3 worm cellular contexts compared by ENCODE assay signal in genomic region chrIV:4024159-4025004, ce11.
TF ChIP-seq lines count a peak whose summit lies in the region.

No protein-coding gene starts in this region.

TF ChIP-seq in whole organism, L1 larva, 84 proteins besides CTCF, POLR2A, EP300 and RAD21 (continued from another document and continues in another):
- no peak for TF ChIP-seq ces-1 (GFP tag; optimal IDR thresholded peaks at IDR 0.05; lab: Kevin White, UChicago)
- no peak for TF ChIP-seq tlp-1 (tag; optimal IDR thresholded peaks at IDR 0.05; lab: Kevin White, UChicago)
- peak; percentile 67 for TF ChIP-seq swsn-7 (tag; optimal IDR thresholded peaks at IDR 0.05; lab: Kevin White, UChicago)
- no peak for TF ChIP-seq vab-15 (tag; optimal IDR thresholded peaks at IDR 0.05; lab: Kevin White, UChicago)
- peak; percentile 53 for TF ChIP-seq pag-3 (tag; optimal IDR thresholded peaks at IDR 0.05; lab: Kevin White, UChicago; ENCODE audit: borderline replicate concordance, insufficient read depth)
- no peak for TF ChIP-seq unc-62 (GFP tag; optimal IDR thresholded peaks at IDR 0.05; lab: Kevin White, UChicago)
- TF ChIP-seq nhr-77 (tag; optimal IDR thresholded peaks at IDR 0.05; lab: Kevin White, UChicago), result peak; percentile 79
- TF ChIP-seq mab-9 (GFP tag; IDR thresholded peaks at IDR 0.05; lab: Robert Waterston, UW), result no peak
- no peak for TF ChIP-seq snpc-4 (tag; optimal IDR thresholded peaks at IDR 0.05; lab: Kevin White, UChicago)
- TF ChIP-seq hlh-17 (GFP tag; optimal IDR thresholded peaks at IDR 0.05; lab: Kevin White, UChicago; ENCODE audit: borderline replicate concordance), result no peak
- no peak for TF ChIP-seq nhr-11 (tag; optimal IDR thresholded peaks at IDR 0.05; lab: Kevin White, UChicago)
- TF ChIP-seq nhr-19 (GFP tag; conservative IDR thresholded peaks at IDR 0.05; lab: Robert Waterston, UW), result peak; percentile 76
- TF ChIP-seq isw-1 (GFP tag; IDR thresholded peaks at IDR 0.05; lab: Robert Waterston, UW), result 0 out of 2 replicates have a peak, but pooled peaks have one; percentile 5
- TF ChIP-seq ztf-11 (tag; optimal IDR thresholded peaks at IDR 0.05; lab: Kevin White, UChicago), result peak in 1 of 2 experiments; percentile 35
- TF ChIP-seq unc-86 (tag; optimal IDR thresholded peaks at IDR 0.05; lab: Kevin White, UChicago), result peak; percentile 0
- no peak for TF ChIP-seq efl-3 (GFP tag; optimal IDR thresholded peaks at IDR 0.05; lab: Kevin White, UChicago)
- peak; percentile 96 for TF ChIP-seq nhr-85 (tag; lab: Kevin White, UChicago)
- no peak for TF ChIP-seq F16B12.6 (tag; optimal IDR thresholded peaks at IDR 0.05; lab: Kevin White, UChicago)
- no peak for TF ChIP-seq Y116A8C.19 (tag; optimal IDR thresholded peaks at IDR 0.05; lab: Kevin White, UChicago; ENCODE audit: borderline replicate concordance)
- TF ChIP-seq fkh-10 (GFP tag; optimal IDR thresholded peaks at IDR 0.05; lab: Kevin White, UChicago), result peak; percentile 22
- TF ChIP-seq rnt-1 (tag; optimal IDR thresholded peaks at IDR 0.05; lab: Kevin White, UChicago), result peak; percentile 88
- TF ChIP-seq ets-5 (GFP tag; IDR thresholded peaks at IDR 0.05; lab: Robert Waterston, UW), result no peak
- TF ChIP-seq nhr-47 (tag; optimal IDR thresholded peaks at IDR 0.05; lab: Kevin White, UChicago), result peak; percentile 77
- no peak for TF ChIP-seq ceh-88 (GFP tag; IDR thresholded peaks at IDR 0.05; lab: Robert Waterston, UW)
- peak; percentile 86 for TF ChIP-seq nhr-20 (tag; optimal IDR thresholded peaks at IDR 0.05; lab: Kevin White, UChicago)
- TF ChIP-seq irx-1 (tag; optimal IDR thresholded peaks at IDR 0.05; lab: Kevin White, UChicago), result peak; percentile 31
- TF ChIP-seq skn-1 (tag; optimal IDR thresholded peaks at IDR 0.05; lab: Kevin White, UChicago), result peak; percentile 83
- peak; percentile 75 for TF ChIP-seq C16A3.4 (tag; optimal IDR thresholded peaks at IDR 0.05; lab: Kevin White, UChicago)
- peak; percentile 30 for TF ChIP-seq lir-3 (tag; optimal IDR thresholded peaks at IDR 0.05; lab: Kevin White, UChicago; ENCODE audit: poor library complexity)
- peak; percentile 50 for TF ChIP-seq mep-1 (tag; optimal IDR thresholded peaks at IDR 0.05; lab: Kevin White, UChicago)
- TF ChIP-seq snu-23 (GFP tag; optimal IDR thresholded peaks at IDR 0.05; lab: Kevin White, UChicago), result peak; percentile 65
- TF ChIP-seq lsy-2 (tag; optimal IDR thresholded peaks at IDR 0.05; lab: Kevin White, UChicago), result peak; percentile 50 to 81
- TF ChIP-seq dpl-1 (GFP tag; optimal IDR thresholded peaks at IDR 0.05; lab: Kevin White, UChicago), result peak; percentile 42 to 67 (median 60)
- no peak for TF ChIP-seq hlh-4 (tag; optimal IDR thresholded peaks at IDR 0.05; lab: Kevin White, UChicago)
- TF ChIP-seq ama-1 (optimal IDR thresholded peaks at IDR 0.05; lab: Kevin White, UChicago), result no peak
- TF ChIP-seq nhr-84 (tag; optimal IDR thresholded peaks at IDR 0.05; lab: Kevin White, UChicago), result no peak
- no peak for TF ChIP-seq pqm-1 (tag; optimal IDR thresholded peaks at IDR 0.05; lab: Kevin White, UChicago)
- no peak for TF ChIP-seq aly-2 (tag; optimal IDR thresholded peaks at IDR 0.05; lab: Kevin White, UChicago)
- TF ChIP-seq lin-13 (GFP tag; optimal IDR thresholded peaks at IDR 0.05; lab: Kevin White, UChicago), result peak; percentile 76
- no peak for TF ChIP-seq ceh-8 (GFP tag; optimal IDR thresholded peaks at IDR 0.05; lab: Kevin White, UChicago)
- peak; percentile 7 for TF ChIP-seq aha-1 (tag; optimal IDR thresholded peaks at IDR 0.05; lab: Kevin White, UChicago)
- TF ChIP-seq sptf-1 (tag; optimal IDR thresholded peaks at IDR 0.05; lab: Kevin White, UChicago), result no peak
- peak; percentile 50 to 68 (median 55) for TF ChIP-seq elt-3 (tag; optimal IDR thresholded peaks at IDR 0.05; lab: Kevin White, UChicago)
- no peak for TF ChIP-seq ceh-63 (GFP tag; optimal IDR thresholded peaks at IDR 0.05; lab: Kevin White, UChicago)

TF ChIP-seq in whole organism, L4 larva, 104 proteins besides CTCF, POLR2A, EP300 and RAD21 (continued from another document and continues in another):
- no peak for TF ChIP-seq dmd-8 (GFP tag; IDR thresholded peaks at IDR 0.05; lab: Robert Waterston, UW)
- TF ChIP-seq set-16 (GFP tag; IDR thresholded peaks at IDR 0.05; lab: Robert Waterston, UW), result peak; percentile 85
- peak; percentile 84 for TF ChIP-seq nhr-77 (tag; optimal IDR thresholded peaks at IDR 0.05; lab: Kevin White, UChicago)
- peak; percentile 93 for TF ChIP-seq nhr-28 (tag; optimal IDR thresholded peaks at IDR 0.05; lab: Kevin White, UChicago)
- no peak for TF ChIP-seq F37D6.2 (tag; optimal IDR thresholded peaks at IDR 0.05; lab: Kevin White, UChicago)
- peak; percentile 61 for TF ChIP-seq nhr-102 (tag; optimal IDR thresholded peaks at IDR 0.05; lab: Kevin White, UChicago)
- no peak for TF ChIP-seq F44E2.7 (GFP tag; IDR thresholded peaks at IDR 0.05; lab: Robert Waterston, UW)
- no peak for TF ChIP-seq nhr-237 (tag; optimal IDR thresholded peaks at IDR 0.05; lab: Kevin White, UChicago)
- no peak for TF ChIP-seq nhr-111 (GFP tag; optimal IDR thresholded peaks at IDR 0.05; lab: Kevin White, UChicago)
- no peak for TF ChIP-seq F10B5.3 (tag; optimal IDR thresholded peaks at IDR 0.05; lab: Kevin White, UChicago)
- no peak for TF ChIP-seq zfp-2 (tag; optimal IDR thresholded peaks at IDR 0.05; lab: Kevin White, UChicago)
- TF ChIP-seq dmd-6 (GFP tag; IDR thresholded peaks at IDR 0.05; lab: Robert Waterston, UW), result peak; percentile 96
- TF ChIP-seq dve-1 (tag; optimal IDR thresholded peaks at IDR 0.05; lab: Kevin White, UChicago; ENCODE audit: insufficient read depth), result peak; percentile 90
- TF ChIP-seq fkh-10 (GFP tag; optimal IDR thresholded peaks at IDR 0.05; lab: Kevin White, UChicago), result no peak
- peak; percentile 70 for TF ChIP-seq hmg-1.1 (GFP tag; IDR thresholded peaks at IDR 0.05; lab: Robert Waterston, UW)
- TF ChIP-seq mxl-2 (GFP tag; conservative IDR thresholded peaks at IDR 0.05; lab: Robert Waterston, UW), result no peak
- TF ChIP-seq mep-1 (tag; optimal IDR thresholded peaks at IDR 0.05; lab: Kevin White, UChicago), result peak; percentile 80
- peak; percentile 23 for TF ChIP-seq duxl-1 (tag; optimal IDR thresholded peaks at IDR 0.05; lab: Kevin White, UChicago; ENCODE audit: poor library complexity)
- peak; percentile 72 for TF ChIP-seq jun-1 (tag; optimal IDR thresholded peaks at IDR 0.05; lab: Kevin White, UChicago)
- TF ChIP-seq daf-16 (GFP tag; optimal IDR thresholded peaks at IDR 0.05; lab: Kevin White, UChicago), result peak in 1 of 2 experiments; percentile 97
- peak; percentile 80 for TF ChIP-seq daf-16 (tag; optimal IDR thresholded peaks at IDR 0.05; lab: Kevin White, UChicago)
- no peak for TF ChIP-seq Y48G9A.11 (GFP tag; IDR thresholded peaks at IDR 0.05; lab: Robert Waterston, UW)
- TF ChIP-seq egl-27 (tag; optimal IDR thresholded peaks at IDR 0.05; lab: Kevin White, UChicago), result no peak
- no peak; the same call in 1 of the 2 replicates for TF ChIP-seq lim-7 (GFP tag; IDR thresholded peaks at IDR 0.05; lab: Robert Waterston, UW)
- TF ChIP-seq saeg-2 (GFP tag; IDR thresholded peaks at IDR 0.05; lab: Robert Waterston, UW), result peak; percentile 14; the same call in 1 of the 2 replicates
- peak; percentile 80 for TF ChIP-seq mes-2 (tag; optimal IDR thresholded peaks at IDR 0.05; lab: Kevin White, UChicago; ENCODE audit: poor library complexity, severe bottlenecking)
- no peak for TF ChIP-seq F49E8.2 (tag; optimal IDR thresholded peaks at IDR 0.05; lab: Kevin White, UChicago; ENCODE audit: borderline replicate concordance)
- TF ChIP-seq nhr-10 (tag; optimal IDR thresholded peaks at IDR 0.05; lab: Kevin White, UChicago), result peak; percentile 23
- peak; percentile 20 for TF ChIP-seq pqm-1 (tag; optimal IDR thresholded peaks at IDR 0.05; lab: Kevin White, UChicago)
- TF ChIP-seq snpc-1.2 (GFP tag; IDR thresholded peaks at IDR 0.05; lab: Robert Waterston, UW), result no peak
- TF ChIP-seq ceh-44 (GFP tag; IDR thresholded peaks at IDR 0.05; lab: Robert Waterston, UW), result no peak
- TF ChIP-seq daf-8 (GFP tag; IDR thresholded peaks at IDR 0.05; lab: Robert Waterston, UW), result no peak
- peak; percentile 27; the same call in 1 of the 2 replicates for TF ChIP-seq php-3 (GFP tag; IDR thresholded peaks at IDR 0.05; lab: Robert Waterston, UW)
- TF ChIP-seq nhr-25 (tag; optimal IDR thresholded peaks at IDR 0.05; lab: Kevin White, UChicago; ENCODE audit: borderline replicate concordance, insufficient read depth), result peak; percentile 46
- no peak for TF ChIP-seq R02D3.7 (tag; optimal IDR thresholded peaks at IDR 0.05; lab: Kevin White, UChicago)
- no peak for TF ChIP-seq ama-1 (optimal IDR thresholded peaks at IDR 0.05; lab: Kevin White, UChicago)
- no peak for TF ChIP-seq daf-19 (GFP tag; conservative IDR thresholded peaks at IDR 0.05; lab: Robert Waterston, UW)
- TF ChIP-seq Y75B8A.6 (GFP tag; IDR thresholded peaks at IDR 0.05; lab: Robert Waterston, UW), result no peak
- TF ChIP-seq mxl-3 (GFP tag; optimal IDR thresholded peaks at IDR 0.05; lab: Kevin White, UChicago), result peak; percentile 5
- no peak for TF ChIP-seq cey-2 (tag; optimal IDR thresholded peaks at IDR 0.05; lab: Kevin White, UChicago; ENCODE audit: borderline replicate concordance, insufficient read depth)
- TF ChIP-seq zip-11 (GFP tag; IDR thresholded peaks at IDR 0.05; lab: Robert Waterston, UW), result no peak
- no peak for TF ChIP-seq lir-3 (tag; optimal IDR thresholded peaks at IDR 0.05; lab: Kevin White, UChicago)
- no peak for TF ChIP-seq ceh-20 (GFP tag; IDR thresholded peaks at IDR 0.05; lab: Robert Waterston, UW)
- no peak for TF ChIP-seq lin-1 (GFP tag; IDR thresholded peaks at IDR 0.05; lab: Robert Waterston, UW)
- peak; percentile 93 for TF ChIP-seq hlh-11 (tag; optimal IDR thresholded peaks at IDR 0.05; lab: Kevin White, UChicago)
- TF ChIP-seq daf-12 (tag; optimal IDR thresholded peaks at IDR 0.05; lab: Kevin White, UChicago), result no peak
- peak; percentile 64 for TF ChIP-seq nhr-11 (tag; optimal IDR thresholded peaks at IDR 0.05; lab: Kevin White, UChicago)

TF ChIP-seq in whole organism, young adult, 124 proteins besides CTCF, POLR2A, EP300 and RAD21 (continued from another document):
- TF ChIP-seq sea-2 (GFP tag; IDR thresholded peaks at IDR 0.05; lab: Robert Waterston, UW) (no peak), ccch-3 (GFP tag; optimal IDR thresholded peaks at IDR 0.05; lab: Kevin White, UChicago) (no peak), athp-1 (tag; optimal IDR thresholded peaks at IDR 0.05; lab: Kevin White, UChicago) (no peak), Y67H2A.10 (GFP tag; conservative IDR thresholded peaks at IDR 0.05; lab: Robert Waterston, UW) (no peak), let-526 (GFP tag; IDR thresholded peaks at IDR 0.05; lab: Robert Waterston, UW) (no peak), ztf-18 (tag; optimal IDR thresholded peaks at IDR 0.05; lab: Kevin White, UChicago) (no peak), somi-1 (GFP tag; optimal IDR thresholded peaks at IDR 0.05; lab: Kevin White, UChicago) (peak; percentile 87), B0336.3 (GFP tag; IDR thresholded peaks at IDR 0.05; lab: Robert Waterston, UW) (peak; percentile 48; the same call in 1 of the 2 replicates), xnd-1 (tag; optimal IDR thresholded peaks at IDR 0.05; lab: Kevin White, UChicago) (no peak), hlh-26 (GFP tag; conservative IDR thresholded peaks at IDR 0.05; lab: Robert Waterston, UW) (no peak), sptf-2 (GFP tag; optimal IDR thresholded peaks at IDR 0.05; lab: Kevin White, UChicago) (no peak), atf-7 (tag; optimal IDR thresholded peaks at IDR 0.05; lab: Kevin White, UChicago) (peak; percentile 29), ceh-40 (GFP tag; IDR thresholded peaks at IDR 0.05; lab: Robert Waterston, UW) (no peak), aptf-3 (GFP tag; IDR thresholded peaks at IDR 0.05; lab: Robert Waterston, UW) (no peak), tbx-9 (tag; optimal IDR thresholded peaks at IDR 0.05; lab: Kevin White, UChicago; ENCODE audit: borderline replicate concordance) (no peak), him-1 (tag; optimal IDR thresholded peaks at IDR 0.05; lab: Kevin White, UChicago) (no peak), ztf-28 (GFP tag; IDR thresholded peaks at IDR 0.05; lab: Robert Waterston, UW) (no peak), unc-62 (GFP tag; optimal IDR thresholded peaks at IDR 0.05; lab: Kevin White, UChicago) (no peak), rec-8 (tag; optimal IDR thresholded peaks at IDR 0.05; lab: Kevin White, UChicago) (no peak), madf-8 (GFP tag; conservative IDR thresholded peaks at IDR 0.05; lab: Robert Waterston, UW) (no peak), snpc-1.1 (tag; optimal IDR thresholded peaks at IDR 0.05; lab: Kevin White, UChicago; ENCODE audit: insufficient read depth) (no peak), nfya-1 (tag; optimal IDR thresholded peaks at IDR 0.05; lab: Kevin White, UChicago; ENCODE audit: borderline replicate concordance, insufficient read depth) (no peak), snpc-3.4 (tag; optimal IDR thresholded peaks at IDR 0.05; lab: Kevin White, UChicago) (no peak), egl-44 (GFP tag; IDR thresholded peaks at IDR 0.05; lab: Robert Waterston, UW) (0 out of 2 replicates have a peak, but pooled peaks have one; percentile 38), attf-5 (GFP tag; optimal IDR thresholded peaks at IDR 0.05; lab: Kevin White, UChicago) (peak; percentile 57), T07F8.4 (tag; optimal IDR thresholded peaks at IDR 0.05; lab: Kevin White, UChicago) (no peak), lin-54 (GFP tag; optimal IDR thresholded peaks at IDR 0.05; lab: Kevin White, UChicago) (peak; percentile 33), mcd-1 (GFP tag; IDR thresholded peaks at IDR 0.05; lab: Robert Waterston, UW) (peak; percentile 46), rpc-1 (optimal IDR thresholded peaks at IDR 0.05; lab: Kevin White, UChicago) (no peak), rpc-1 (tag; optimal IDR thresholded peaks at IDR 0.05; lab: Kevin White, UChicago) (no peak), F49E8.2 (tag; optimal IDR thresholded peaks at IDR 0.05; lab: Kevin White, UChicago; ENCODE audit: insufficient read depth) (no peak), repo-1 (tag; optimal IDR thresholded peaks at IDR 0.05; lab: Kevin White, UChicago) (no peak), Y79H2A.3 (GFP tag; conservative IDR thresholded peaks at IDR 0.05; lab: Robert Waterston, UW) (no peak), lin-40 (tag; optimal IDR thresholded peaks at IDR 0.05; lab: Kevin White, UChicago) (peak; percentile 77), F22D6.2 (tag; optimal IDR thresholded peaks at IDR 0.05; lab: Kevin White, UChicago) (peak; percentile 32), ceh-27 (GFP tag; optimal IDR thresholded peaks at IDR 0.05; lab: Kevin White, UChicago) (peak; percentile 65), B0261.1 (tag; optimal IDR thresholded peaks at IDR 0.05; lab: Kevin White, UChicago) (no peak), C17E4.6 (GFP tag; IDR thresholded peaks at IDR 0.05; lab: Robert Waterston, UW) (no peak), ztf-3 (GFP tag; optimal IDR thresholded peaks at IDR 0.05; lab: Kevin White, UChicago) (no peak), nfya-2 (GFP tag; IDR thresholded peaks at IDR 0.05; lab: Robert Waterston, UW) (no peak), hsf-1 (GFP tag; IDR thresholded peaks at IDR 0.05; lab: Robert Waterston, UW) (no peak), let-607 (tag; optimal IDR thresholded peaks at IDR 0.05; lab: Kevin White, UChicago) (peak in 1 of 2 experiments; percentile 5), lag-1 (GFP tag; IDR thresholded peaks at IDR 0.05; lab: Robert Waterston, UW) (no peak)
